Worm (Caenorhabditis elegans): ENCODE data around the gene rpl-29.

The rpl-29 gene

ce11 chrIV:13880803-13881202, 1.2 kb upstream of the rpl-29 start:
- TF ChIP-seq tbx-37 (GFP tag; conservative IDR thresholded peaks at IDR 0.05): no peak

- no peak for TF ChIP-seq ceh-13 (GFP tag; optimal IDR thresholded peaks at IDR 0.05)
- TF ChIP-seq tbx-11 (GFP tag; IDR thresholded peaks at IDR 0.05): no peak
- no peak for TF ChIP-seq pes-1 (GFP tag; IDR thresholded peaks at IDR 0.05)
- no peak for TF ChIP-seq hmbx-1 (tag; optimal IDR thresholded peaks at IDR 0.05)
- TF ChIP-seq hnd-1 (tag; optimal IDR thresholded peaks at IDR 0.05): no peak
- TF ChIP-seq F13C5.2 (tag; optimal IDR thresholded peaks at IDR 0.05): no peak
- TF ChIP-seq ceh-36 (tag; optimal IDR thresholded peaks at IDR 0.05): no peak
- TF ChIP-seq aly-1 (tag; optimal IDR thresholded peaks at IDR 0.05): no peak
Measured at ce11 chrIV:13882573-13882972, 548 bp downstream of the rpl-29 start, which contains the start of gene thoc-7. thoc-7 (plus strand) TSS chrIV:13882734.

- TF ChIP-seq flt-1 (GFP tag; IDR thresholded peaks at IDR 0.05) (no peak), ama-1 (optimal IDR thresholded peaks at IDR 0.05) (no peak), B0310.2 (tag; optimal IDR thresholded peaks at IDR 0.05) (no peak), aly-1 (tag; optimal IDR thresholded peaks at IDR 0.05) (no peak), hmbx-1 (tag; optimal IDR thresholded peaks at IDR 0.05) (no peak), tbx-11 (GFP tag; IDR thresholded peaks at IDR 0.05) (no peak), ceh-36 (tag; optimal IDR thresholded peaks at IDR 0.05) (no peak), tra-4 (tag; optimal IDR thresholded peaks at IDR 0.05) (no peak), hnd-1 (tag; optimal IDR thresholded peaks at IDR 0.05) (no peak), scrt-1 (GFP tag; IDR thresholded peaks at IDR 0.05) (no peak), ceh-13 (GFP tag; optimal IDR thresholded peaks at IDR 0.05) (no peak), ets-7 (tag; optimal IDR thresholded peaks at IDR 0.05) (no peak), sea-1 (GFP tag; conservative IDR thresholded peaks at IDR 0.05) (no peak), F13C5.2 (tag; optimal IDR thresholded peaks at IDR 0.05) (no peak), pes-1 (GFP tag; IDR thresholded peaks at IDR 0.05) (no peak), hmg-4 (GFP tag; optimal IDR thresholded peaks at IDR 0.05) (no peak), tbx-37 (GFP tag; conservative IDR thresholded peaks at IDR 0.05) (no peak)
Measured at ce11 chrIV:13883922-13884321, 1.9 kb downstream of the rpl-29 start.

- TF ChIP-seq tbx-11 (GFP tag; IDR thresholded peaks at IDR 0.05) (no peak), sea-1 (GFP tag; conservative IDR thresholded peaks at IDR 0.05) (peak; percentile 26; the same call in 1 of the 2 replicates), aly-1 (tag; optimal IDR thresholded peaks at IDR 0.05) (peak; percentile 36), ets-7 (tag; optimal IDR thresholded peaks at IDR 0.05) (peak; percentile 28), F13C5.2 (tag; optimal IDR thresholded peaks at IDR 0.05) (peak; percentile 73), hmg-4 (GFP tag; optimal IDR thresholded peaks at IDR 0.05) (peak; percentile 77)
Measured at ce11 chrIV:13887408-13888163, 5.6 kb downstream of the rpl-29 start, which contains the start of gene lin-66. lin-66 (plus strand) TSS chrIV:13888079.

ce11 chrIV:13888164-13888518, 6.1 kb downstream of the rpl-29 start:
- TF ChIP-seq hmbx-1 (tag; optimal IDR thresholded peaks at IDR 0.05): no peak
- no peak for TF ChIP-seq flt-1 (GFP tag; IDR thresholded peaks at IDR 0.05)
- TF ChIP-seq hmg-4 (GFP tag; optimal IDR thresholded peaks at IDR 0.05): no peak
- no peak for TF ChIP-seq ceh-13 (GFP tag; optimal IDR thresholded peaks at IDR 0.05)
- no peak for TF ChIP-seq pes-1 (GFP tag; IDR thresholded peaks at IDR 0.05)

ce11 chrIV:13893103-13893502, 11.1 kb downstream of the rpl-29 start:
- TF ChIP-seq hnd-1 (tag; optimal IDR thresholded peaks at IDR 0.05): no peak
- TF ChIP-seq pes-1 (GFP tag; IDR thresholded peaks at IDR 0.05): 0 out of 2 replicates have a peak, but pooled peaks have one; percentile 7
- no peak for TF ChIP-seq aly-1 (tag; optimal IDR thresholded peaks at IDR 0.05)

ce11 chrIV:13902774-13903173, 20.7 kb downstream of the rpl-29 start, which contains the start of gene Y37A1A.3:
Y37A1A.3 (minus strand) TSS chrIV:13902874.
- no peak for TF ChIP-seq ets-7 (tag; optimal IDR thresholded peaks at IDR 0.05)
- TF ChIP-seq scrt-1 (GFP tag; IDR thresholded peaks at IDR 0.05): no peak

ce11 chrIV:13906369-13906768, 24.3 kb downstream of the rpl-29 start:
- TF ChIP-seq tbx-37 (GFP tag; conservative IDR thresholded peaks at IDR 0.05) (no peak), sea-1 (GFP tag; conservative IDR thresholded peaks at IDR 0.05) (no peak), hmg-4 (GFP tag; optimal IDR thresholded peaks at IDR 0.05) (no peak), tbx-11 (GFP tag; IDR thresholded peaks at IDR 0.05) (no peak), ceh-13 (GFP tag; optimal IDR thresholded peaks at IDR 0.05) (no peak), ceh-36 (tag; optimal IDR thresholded peaks at IDR 0.05) (no peak), ama-1 (optimal IDR thresholded peaks at IDR 0.05) (no peak), pes-1 (GFP tag; IDR thresholded peaks at IDR 0.05) (no peak)

- TF ChIP-seq hmg-4 (GFP tag; optimal IDR thresholded peaks at IDR 0.05) (no peak), hmbx-1 (tag; optimal IDR thresholded peaks at IDR 0.05) (no peak), tbx-37 (GFP tag; conservative IDR thresholded peaks at IDR 0.05) (no peak), ceh-13 (GFP tag; optimal IDR thresholded peaks at IDR 0.05) (no peak), hnd-1 (tag; optimal IDR thresholded peaks at IDR 0.05) (no peak), aly-1 (tag; optimal IDR thresholded peaks at IDR 0.05) (no peak), scrt-1 (GFP tag; IDR thresholded peaks at IDR 0.05) (no peak), ama-1 (optimal IDR thresholded peaks at IDR 0.05) (no peak), flt-1 (GFP tag; IDR thresholded peaks at IDR 0.05) (no peak), ceh-36 (tag; optimal IDR thresholded peaks at IDR 0.05) (no peak), sea-1 (GFP tag; conservative IDR thresholded peaks at IDR 0.05) (no peak), ets-7 (tag; optimal IDR thresholded peaks at IDR 0.05) (no peak), pes-1 (GFP tag; IDR thresholded peaks at IDR 0.05) (no peak), B0310.2 (tag; optimal IDR thresholded peaks at IDR 0.05) (no peak), F13C5.2 (tag; optimal IDR thresholded peaks at IDR 0.05) (no peak)
Measured at ce11 chrIV:13910931-13911330, 28.9 kb downstream of the rpl-29 start.
